Worm (Caenorhabditis elegans) whole organism, L1 larva: ENCODE data around the gene ubc-20.

Experiments
- alr-1 ChIP-seq: fragments of 200-800 bp; sonication (Bioruptor generic); optimal IDR thresholded peaks from 2 replicates; lab custom pipeline; 2018; ENCODE audit warnings: borderline replicate concordance, mild to moderate bottlenecking, missing genetic modification characterization, missing compliant biosample characterization
- ceh-8 ChIP-seq: fragments of 200-800 bp; sonication (Bioruptor generic); optimal IDR thresholded peaks from 2 replicates; lab custom pipeline; 2018; ENCODE audit warnings: mild to moderate bottlenecking, missing genetic modification characterization, moderate library complexity, missing compliant biosample characterization
- ceh-82 ChIP-seq, 3 experiments: fragments of 150-350 bp in 1 of 3; sonication (generic microtip) in 2 of 3; optimal IDR thresholded peaks; 2 replicates each; lab custom pipeline; 2014 to 2017; ENCODE audit warnings: missing biosample characterization in 3 of 3, missing genetic modification characterization in 3 of 3
- elt-2 ChIP-seq: sonication (generic microtip); optimal IDR thresholded peaks from 2 replicates; lab custom pipeline; 2016; ENCODE audit warnings: missing genetic modification characterization, mild to moderate bottlenecking, inconsistent platforms, missing compliant biosample characterization, missing genetic modification reagents
- grh-1 ChIP-seq: fragments of 200-800 bp; sonication (Bioruptor generic); IDR thresholded peaks from 2 replicates; pipeline ENCODE4 v1.3.6; 2022; ENCODE audit warnings: missing genetic modification reagents, missing genetic modification characterization, missing compliant biosample characterization
- lin-39 ChIP-seq: fragments of 150-350 bp; optimal IDR thresholded peaks from 2 replicates; lab custom pipeline; 2014; ENCODE audit warnings: missing biosample characterization, missing genetic modification reagents, missing genetic modification characterization
- nhr-76 ChIP-seq: sonication (generic microtip); optimal IDR thresholded peaks from 2 replicates; lab custom pipeline; 2017; ENCODE audit warnings: missing biosample characterization, missing genetic modification characterization
- skn-1 ChIP-seq: fragments of 150-350 bp; optimal IDR thresholded peaks from 2 replicates; lab custom pipeline; 2014; ENCODE audit warnings: missing biosample characterization, missing genetic modification characterization
- ztf-11 ChIP-seq, 2 experiments: sonication (generic microtip); optimal IDR thresholded peaks; 2 replicates each; lab custom pipeline; 2016 to 2017; ENCODE audit warnings: missing genetic modification characterization in 2 of 2, missing biosample characterization in 1 of 2, missing compliant biosample characterization in 1 of 2

- TF ChIP-seq ceh-82 (tag; optimal IDR thresholded peaks at IDR 0.05; lab: Kevin White, UChicago) (no peak), elt-2 (no peak), ztf-11 (tag; optimal IDR thresholded peaks at IDR 0.05; lab: Kevin White, UChicago) (no peak), nhr-76 (tag; lab: Kevin White, UChicago) (no peak), grh-1 (GFP tag; lab: Robert Waterston, UW) (no peak), ceh-8 (GFP tag; lab: Kevin White, UChicago) (no peak), lin-39 (tag; lab: Kevin White, UChicago) (no peak), alr-1 (tag; lab: Kevin White, UChicago) (no peak), skn-1 (no peak)
Measured at ce11 chrIII:175733-176132, 12.9 kb upstream of the ubc-20 start, which contains the start of gene clec-148.
